Fruit fly (Drosophila melanogaster) whole organism, pupa: ENCODE results near the gene armi.
A peak's percentile ranks its signal among the peaks of the same experiment; 100 is the strongest.

Source experiments
- CG10348 ChIP-seq: fragments of 200-800 bp; sonication (Bioruptor generic); IDR thresholded peaks from 2 replicates; pipeline ENCODE4 v1.3.6; 2022; ENCODE audit warnings: missing biosample characterization, missing genetic modification characterization
- CG12605 ChIP-seq: fragments of 200-800 bp; sonication (Bioruptor generic); IDR thresholded peaks from 2 replicates; pipeline ENCODE4 v1.3.6; 2022; ENCODE audit warnings: missing biosample characterization, missing genetic modification characterization
- CG13204 ChIP-seq: fragments of 200-800 bp; sonication (Bioruptor generic); optimal IDR thresholded peaks from 2 replicates; lab custom pipeline; 2018; ENCODE audit warnings: missing biosample characterization, mild to moderate bottlenecking, missing genetic modification characterization, moderate library complexity
- CG14655 ChIP-seq: fragments of 200-800 bp; sonication (Bioruptor generic); optimal IDR thresholded peaks from 3 replicates; lab custom pipeline; 2017; ENCODE audit warnings: mild to moderate bottlenecking, missing biosample characterization, missing genetic modification reagents, missing genetic modification characterization
- CG15710 ChIP-seq: fragments of 200-800 bp; sonication (Bioruptor generic); optimal IDR thresholded peaks from 2 replicates; lab custom pipeline; 2018; ENCODE audit warnings: missing biosample characterization, mild to moderate bottlenecking, missing genetic modification characterization, moderate library complexity
- CG17806 ChIP-seq: fragments of 200-800 bp; sonication (Bioruptor generic); optimal IDR thresholded peaks from 2 replicates; lab custom pipeline; 2018; ENCODE audit warnings: missing biosample characterization, mild to moderate bottlenecking, missing genetic modification characterization, moderate library complexity
- CG32121 ChIP-seq: fragments of 200-800 bp; sonication (Bioruptor generic); IDR thresholded peaks from 2 replicates; pipeline ENCODE4 v1.3.6; 2022; ENCODE audit warnings: missing biosample characterization, missing genetic modification characterization
- CG34367 ChIP-seq: fragments of 200-800 bp; sonication (Bioruptor generic); optimal IDR thresholded peaks from 2 replicates; lab custom pipeline; 2018; ENCODE audit warnings: missing biosample characterization, mild to moderate bottlenecking, missing genetic modification characterization
- CG4496 ChIP-seq: fragments of 200-800 bp; sonication (Bioruptor generic); IDR thresholded peaks from 3 replicates; pipeline ENCODE4 v1.3.6; 2022; ENCODE audit warnings: missing biosample characterization, missing genetic modification characterization
- CG8159 ChIP-seq: fragments of 200-800 bp; sonication (Bioruptor generic); optimal IDR thresholded peaks from 3 replicates; lab custom pipeline; 2018; ENCODE audit warnings: missing biosample characterization, mild to moderate bottlenecking, missing genetic modification characterization, moderate library complexity
- CG8301 ChIP-seq: fragments of 200-800 bp; sonication (Bioruptor generic); optimal IDR thresholded peaks from 2 replicates; lab custom pipeline; 2018; ENCODE audit warnings: missing biosample characterization, mild to moderate bottlenecking, missing genetic modification characterization
- CG9948 ChIP-seq: fragments of 200-800 bp; sonication (Bioruptor generic); optimal IDR thresholded peaks from 2 replicates; lab custom pipeline; 2018; ENCODE audit warnings: missing biosample characterization, mild to moderate bottlenecking, missing genetic modification characterization, moderate library complexity
- D1 ChIP-seq: fragments of 200-800 bp; sonication (Bioruptor generic); optimal IDR thresholded peaks from 2 replicates; lab custom pipeline; 2018; ENCODE audit warnings: missing biosample characterization, mild to moderate bottlenecking, missing genetic modification characterization, moderate library complexity
- EcR ChIP-seq: fragments of 200-800 bp; sonication (Bioruptor generic); optimal IDR thresholded peaks from 3 replicates; lab custom pipeline; 2019; ENCODE audit warnings: missing biosample characterization, missing genetic modification characterization, mild to moderate bottlenecking, moderate library complexity, missing genetic modification reagents
- Ets98B ChIP-seq: fragments of 200-800 bp; sonication (Bioruptor generic); IDR thresholded peaks from 2 replicates; pipeline ENCODE4 v1.3.6; 2022; ENCODE audit warnings: missing biosample characterization, missing genetic modification characterization
- Pif1A ChIP-seq: fragments of 200-800 bp; sonication (Bioruptor generic); optimal IDR thresholded peaks from 3 replicates; lab custom pipeline; 2016; ENCODE audit warnings: missing biosample characterization, missing genetic modification characterization
- Pif1B ChIP-seq: fragments of 200-800 bp; sonication (Bioruptor generic); optimal IDR thresholded peaks from 3 replicates; lab custom pipeline; 2016; ENCODE audit warnings: missing biosample characterization, missing genetic modification characterization
- Snoo ChIP-seq: fragments of 200-800 bp; sonication (Bioruptor generic); optimal IDR thresholded peaks from 3 replicates; lab custom pipeline; 2017; ENCODE audit warnings: missing biosample characterization, mild to moderate bottlenecking, missing genetic modification characterization, inconsistent platforms
- fd96Ca ChIP-seq: fragments of 200-800 bp; sonication (Bioruptor generic); IDR thresholded peaks from 3 replicates; pipeline ENCODE4 v1.3.6; 2022; ENCODE audit warnings: missing biosample characterization, missing genetic modification characterization
- gl ChIP-seq: fragments of 200-800 bp; sonication (Bioruptor generic); optimal IDR thresholded peaks from 2 replicates; lab custom pipeline; 2018; ENCODE audit warnings: missing biosample characterization, mild to moderate bottlenecking, missing genetic modification characterization
- rn ChIP-seq: fragments of 200-800 bp; sonication (Bioruptor generic); IDR thresholded peaks from 2 replicates; pipeline ENCODE4 v1.3.6; 2022; ENCODE audit warnings: missing biosample characterization, missing genetic modification characterization

armi gene

dm6 chr3L:3435531-3436309, 25.4 kb upstream of the armi start:
- TF ChIP-seq CG13204 (GFP tag; lab: Kevin White, UChicago) (no peak), CG34367 (tag; lab: Kevin White, UChicago) (no peak), CG14655 (GFP tag; lab: Kevin White, UChicago) (no peak), Ets98B (GFP tag; lab: Robert Waterston, UW) (no peak), CG10348 (no peak), CG17806 (tag; lab: Kevin White, UChicago) (no peak), CG12605 (GFP tag; lab: Robert Waterston, UW) (no peak), gl (tag; lab: Kevin White, UChicago) (no peak), CG8301 (no peak), CG4496 (no peak), fd96Ca (GFP tag; lab: Robert Waterston, UW) (no peak), EcR (no peak), Pif1B (GFP tag; lab: Kevin White, UChicago) (no peak), CG32121 (GFP tag; lab: Robert Waterston, UW) (no peak), Snoo (tag; lab: Kevin White, UChicago) (no peak)

- TF ChIP-seq fd96Ca (GFP tag; lab: Robert Waterston, UW) (peak; percentile 32; the same call in 1 of the 3 replicates), CG17806 (tag; lab: Kevin White, UChicago) (no peak), CG10348 (no peak), Ets98B (GFP tag; lab: Robert Waterston, UW) (peak; percentile 21; the same call in 1 of the 2 replicates), CG4496 (peak; percentile 57; the same call in 1 of the 3 replicates), CG8301 (peak; percentile 16), rn (GFP tag; lab: Robert Waterston, UW) (no peak), D1 (tag; lab: Kevin White, UChicago) (no peak), CG12605 (GFP tag; lab: Robert Waterston, UW) (no peak), CG32121 (GFP tag; lab: Robert Waterston, UW) (0 out of 2 replicates have a peak, but pooled peaks have one; percentile 16), gl (tag; lab: Kevin White, UChicago) (no peak), Pif1B (GFP tag; lab: Kevin White, UChicago) (no peak), CG34367 (tag; lab: Kevin White, UChicago) (no peak), Snoo (tag; lab: Kevin White, UChicago) (peak; percentile 32), Pif1A (GFP tag; lab: Kevin White, UChicago) (no peak), EcR (no peak), CG8159 (tag; lab: Kevin White, UChicago) (peak; percentile 36), CG9948 (tag; lab: Kevin White, UChicago) (no peak), CG14655 (GFP tag; lab: Kevin White, UChicago) (peak; percentile 34), CG13204 (GFP tag; lab: Kevin White, UChicago) (no peak), CG15710 (tag; lab: Kevin White, UChicago) (peak; percentile 8)
These were observed 24.1 kb upstream of the armi start for dm6 chr3L:3436838-3437663.

dm6 chr3L:3437664-3438368, 23.3 kb upstream of the armi start:
- no peak for TF ChIP-seq CG8159 (tag; lab: Kevin White, UChicago)
- no peak for TF ChIP-seq gl (tag; lab: Kevin White, UChicago)
- no peak for TF ChIP-seq CG14655 (GFP tag; lab: Kevin White, UChicago)
- no peak for TF ChIP-seq CG15710 (tag; lab: Kevin White, UChicago)
- TF ChIP-seq fd96Ca (GFP tag; lab: Robert Waterston, UW) = no peak
- TF ChIP-seq CG12605 (GFP tag; lab: Robert Waterston, UW) = no peak
- TF ChIP-seq, all 21 proteins: peak for 0

- no peak for TF ChIP-seq D1 (tag; lab: Kevin White, UChicago)
- TF ChIP-seq EcR = no peak
- peak; percentile 30 for TF ChIP-seq CG14655 (GFP tag; lab: Kevin White, UChicago)
- TF ChIP-seq rn (GFP tag; lab: Robert Waterston, UW) = no peak
- peak; percentile 35 for TF ChIP-seq CG9948 (tag; lab: Kevin White, UChicago)
- TF ChIP-seq CG17806 (tag; lab: Kevin White, UChicago) = peak; percentile 44
- no peak for TF ChIP-seq CG34367 (tag; lab: Kevin White, UChicago)
- peak; percentile 25 for TF ChIP-seq CG8301
- 0 out of 3 replicates have a peak, but pooled peaks have one; percentile 44 for TF ChIP-seq CG4496
- TF ChIP-seq CG12605 (GFP tag; lab: Robert Waterston, UW) = peak; percentile 49; the same call in 1 of the 2 replicates
- no peak for TF ChIP-seq CG10348
- TF ChIP-seq CG13204 (GFP tag; lab: Kevin White, UChicago) = no peak
- TF ChIP-seq Pif1B (GFP tag; lab: Kevin White, UChicago) = no peak
- TF ChIP-seq CG15710 (tag; lab: Kevin White, UChicago) = peak; percentile 46
- no peak for TF ChIP-seq fd96Ca (GFP tag; lab: Robert Waterston, UW)
- TF ChIP-seq CG8159 (tag; lab: Kevin White, UChicago) = peak; percentile 64
- TF ChIP-seq Snoo (tag; lab: Kevin White, UChicago) = no peak
- TF ChIP-seq gl (tag; lab: Kevin White, UChicago) = no peak
- peak; percentile 43 for TF ChIP-seq Pif1A (GFP tag; lab: Kevin White, UChicago)
- no peak for TF ChIP-seq CG32121 (GFP tag; lab: Robert Waterston, UW)
- TF ChIP-seq Ets98B (GFP tag; lab: Robert Waterston, UW) = no peak
- TF ChIP-seq, all 21 proteins: peak for 9
These were observed 22.6 kb upstream of the armi start for dm6 chr3L:3438473-3438872.
